Fruit fly (Drosophila melanogaster) whole organism, embryonic: ENCODE data around the gene dod.

ENCODE experiments used
- Abd-B ChIP-seq: fragments of 200-800 bp; sonication (Bioruptor generic); optimal IDR thresholded peaks from 2 replicates; lab custom pipeline; 2018; ENCODE audit warnings: missing biosample characterization, mild to moderate bottlenecking, missing genetic modification characterization, moderate library complexity
- BEAF-32 ChIP-seq: fragments of 200-800 bp; sonication (Bioruptor generic); optimal IDR thresholded peaks from 3 replicates; lab custom pipeline; 2017; ENCODE audit warnings: missing biosample characterization, missing genetic modification characterization, mild to moderate bottlenecking, moderate library complexity, missing genetic modification reagents
- CG14860 ChIP-seq: fragments of 200-800 bp; sonication (Bioruptor generic); IDR thresholded peaks from 3 replicates; pipeline ENCODE4 v1.3.6; 2022; ENCODE audit warnings: missing biosample characterization, missing genetic modification characterization; ENCODE audit not compliant: partially characterized antibody
- CG17385 ChIP-seq: fragments of 200-800 bp; sonication (Bioruptor generic); optimal IDR thresholded peaks from 3 replicates; lab custom pipeline; 2018; ENCODE audit warnings: missing biosample characterization, mild to moderate bottlenecking, missing genetic modification characterization
- CG18262 ChIP-seq: fragments of 200-800 bp; optimal IDR thresholded peaks from 3 replicates; lab custom pipeline; 2019; ENCODE audit warnings: missing biosample characterization, mild to moderate bottlenecking, missing genetic modification characterization, moderate library complexity
- CG18476 ChIP-seq: fragments of 200-800 bp; sonication (Bioruptor generic); optimal IDR thresholded peaks from 2 replicates; lab custom pipeline; 2016; ENCODE audit warnings: missing biosample characterization, mild to moderate bottlenecking, missing genetic modification characterization
- CG2129 ChIP-seq: fragments of 200-800 bp; sonication (Bioruptor generic); IDR thresholded peaks from 2 replicates; pipeline ENCODE4 v1.3.6; 2022; ENCODE audit warnings: missing biosample characterization, missing genetic modification characterization; ENCODE audit not compliant: partially characterized antibody
- CG30020 ChIP-seq: fragments of 200-800 bp; optimal IDR thresholded peaks from 2 replicates; lab custom pipeline; 2019; ENCODE audit warnings: missing biosample characterization, mild to moderate bottlenecking, missing genetic modification characterization, moderate library complexity
- CG3847 ChIP-seq: fragments of 200-800 bp; sonication (Bioruptor generic); IDR thresholded peaks from 2 replicates; pipeline ENCODE4 v1.3.6; 2022; ENCODE audit warnings: missing biosample characterization, missing genetic modification characterization
- CG6683 ChIP-seq: fragments of 200-800 bp; sonication (Bioruptor generic); optimal IDR thresholded peaks from 2 replicates; lab custom pipeline; 2017; ENCODE audit warnings: missing biosample characterization, mild to moderate bottlenecking, missing genetic modification characterization, missing genetic modification reagents
- D ChIP-seq, 2 experiments: fragments of 200-800 bp in 1 of 2; fragments of >200 bp in 1 of 2; sonication (Bioruptor generic) in 1 of 2; optimal IDR thresholded peaks; 2 replicates in 1 of 2; 3 replicates in 1 of 2; lab custom pipeline; 2017; ENCODE audit warnings: mild to moderate bottlenecking in 1 of 2, missing biosample characterization in 1 of 2, missing genetic modification characterization in 1 of 2, missing genetic modification reagents in 1 of 2
- Dref ChIP-seq: fragments of 200-800 bp; sonication (Bioruptor generic); IDR thresholded peaks from 2 replicates; pipeline ENCODE4 v1.3.6; 2022; ENCODE audit warnings: missing biosample characterization, missing genetic modification characterization
- Ets97D ChIP-seq: fragments of 200-800 bp; sonication (Bioruptor generic); optimal IDR thresholded peaks from 3 replicates; lab custom pipeline; 2016; ENCODE audit warnings: missing biosample characterization, missing genetic modification characterization
- HLH4C ChIP-seq: fragments of 200-800 bp; sonication (Bioruptor generic); IDR thresholded peaks from 3 replicates; pipeline ENCODE4 v1.3.6; 2022; ENCODE audit warnings: missing biosample characterization, missing genetic modification characterization; ENCODE audit not compliant: partially characterized antibody
- HLHmδ ChIP-seq: fragments of 200-800 bp; sonication (Bioruptor generic); optimal IDR thresholded peaks from 2 replicates; lab custom pipeline; 2018; ENCODE audit warnings: missing biosample characterization, mild to moderate bottlenecking, missing genetic modification characterization, moderate library complexity
- HmgZ ChIP-seq: fragments of 200-800 bp; sonication (Bioruptor generic); optimal IDR thresholded peaks from 2 replicates; lab custom pipeline; 2018; ENCODE audit warnings: missing biosample characterization, mild to moderate bottlenecking, missing genetic modification characterization
- MBD-R2 ChIP-seq: fragments of 200-800 bp; sonication (Bioruptor generic); IDR thresholded peaks from 2 replicates; pipeline ENCODE4 v1.3.6; 2022; ENCODE audit warnings: missing biosample characterization, missing genetic modification characterization
- Med ChIP-seq: fragments of 200-800 bp; sonication (Bioruptor generic); peaks from one replicate; lab custom pipeline; 2016; ENCODE audit warnings: missing biosample characterization, missing genetic modification characterization, mild to moderate bottlenecking, inconsistent platforms, moderate library complexity
- Mrtf ChIP-seq: fragments of 200-800 bp; sonication (Bioruptor generic); IDR thresholded peaks from 3 replicates; pipeline ENCODE4 v1.3.6; 2022; ENCODE audit warnings: missing biosample characterization, missing genetic modification characterization
- Nf-YB ChIP-seq: fragments of 200-800 bp; sonication (Bioruptor generic); optimal IDR thresholded peaks from 3 replicates; lab custom pipeline; 2019; ENCODE audit warnings: missing biosample characterization, mild to moderate bottlenecking, missing genetic modification characterization, moderate library complexity
- Pdp1 ChIP-seq, 2 experiments: fragments of 200-800 bp; sonication (Bioruptor generic); optimal IDR thresholded peaks; 3 replicates each; lab custom pipeline; 2016; ENCODE audit warnings: missing biosample characterization in 2 of 2, missing genetic modification characterization in 2 of 2, mild to moderate bottlenecking in 1 of 2, moderate library complexity in 1 of 2
- bcd ChIP-seq: fragments of 200-800 bp; sonication (Bioruptor generic); optimal IDR thresholded peaks from 2 replicates; lab custom pipeline; 2017; ENCODE audit warnings: missing biosample characterization, mild to moderate bottlenecking, missing genetic modification characterization
- bsh ChIP-seq, 2 experiments: fragments of 200-800 bp; sonication (Bioruptor generic); optimal IDR thresholded peaks; 2 replicates each; lab custom pipeline; 2017 to 2018; ENCODE audit warnings: mild to moderate bottlenecking in 2 of 2, missing biosample characterization in 2 of 2, missing genetic modification characterization in 2 of 2, moderate library complexity in 1 of 2
- cg ChIP-seq: fragments of 200-800 bp; sonication (Bioruptor generic); optimal IDR thresholded peaks from 3 replicates; lab custom pipeline; 2019; ENCODE audit warnings: missing biosample characterization, mild to moderate bottlenecking, missing genetic modification characterization, moderate library complexity
- chn ChIP-seq: fragments of 200-800 bp; sonication (Bioruptor generic); optimal IDR thresholded peaks from 2 replicates; lab custom pipeline; 2016; ENCODE audit warnings: missing biosample characterization, missing genetic modification characterization
- ci ChIP-seq: fragments of 200-800 bp; sonication (Bioruptor generic); IDR thresholded peaks from 3 replicates; pipeline ENCODE4 v1.3.6; 2022; ENCODE audit warnings: missing biosample characterization, missing genetic modification characterization
- crol ChIP-seq: fragments of 200-800 bp; sonication (Bioruptor generic); IDR thresholded peaks from 2 replicates; pipeline ENCODE4 v1.3.6; 2022; ENCODE audit warnings: missing biosample characterization, missing genetic modification characterization
- dmrt11E ChIP-seq: fragments of 200-800 bp; sonication (Bioruptor generic); optimal IDR thresholded peaks from 3 replicates; lab custom pipeline; 2018; ENCODE audit warnings: missing biosample characterization, mild to moderate bottlenecking, missing genetic modification characterization, moderate library complexity
- dpn ChIP-seq, 2 experiments: fragments of 200-800 bp; sonication (Bioruptor generic); optimal IDR thresholded peaks; 3 replicates each; lab custom pipeline; 2016; ENCODE audit warnings: missing biosample characterization in 2 of 2, missing genetic modification characterization in 2 of 2
- ewg ChIP-seq: fragments of 200-800 bp; sonication (Bioruptor generic); optimal IDR thresholded peaks from 3 replicates; lab custom pipeline; 2017; ENCODE audit warnings: mild to moderate bottlenecking, missing biosample characterization, missing genetic modification reagents, missing genetic modification characterization
- fd102C ChIP-seq: fragments of 200-800 bp; sonication (Bioruptor generic); optimal IDR thresholded peaks from 2 replicates; lab custom pipeline; 2018; ENCODE audit warnings: missing biosample characterization, mild to moderate bottlenecking, missing genetic modification characterization, moderate library complexity
- fd96Cb ChIP-seq: fragments of 200-800 bp; sonication (Bioruptor generic); optimal IDR thresholded peaks from 2 replicates; lab custom pipeline; 2018; ENCODE audit warnings: missing biosample characterization, mild to moderate bottlenecking, missing genetic modification characterization, moderate library complexity
- grau ChIP-seq: fragments of 200-800 bp; optimal IDR thresholded peaks from 3 replicates; lab custom pipeline; 2019; ENCODE audit warnings: missing biosample characterization, mild to moderate bottlenecking, missing genetic modification characterization, moderate library complexity
- insv ChIP-seq, 2 experiments: fragments of 200-800 bp; sonication (Bioruptor generic); optimal IDR thresholded peaks; 3 replicates each; lab custom pipeline; 2016 to 2018; ENCODE audit warnings: missing biosample characterization in 2 of 2, missing genetic modification characterization in 2 of 2
- kay ChIP-seq: fragments of 200-800 bp; sonication (Bioruptor generic); optimal IDR thresholded peaks from 2 replicates; lab custom pipeline; 2016; ENCODE audit warnings: missing biosample characterization, missing genetic modification characterization
- nerfin-1 ChIP-seq: fragments of 200-800 bp; sonication (Bioruptor generic); optimal IDR thresholded peaks from 3 replicates; lab custom pipeline; 2019; ENCODE audit warnings: missing biosample characterization, mild to moderate bottlenecking, missing genetic modification characterization, moderate library complexity
- onecut ChIP-seq: fragments of 200-800 bp; sonication (Bioruptor generic); IDR thresholded peaks from 2 replicates; pipeline ENCODE4 v1.3.6; 2022; ENCODE audit warnings: missing biosample characterization, missing genetic modification characterization
- pan ChIP-seq, 4 experiments: fragments of >200 bp in 3 of 4; fragments of 200-800 bp in 1 of 4; sonication (Bioruptor generic) in 1 of 4; optimal IDR thresholded peaks in 3 of 4; IDR thresholded peaks in 1 of 4; 2 replicates each; pipeline versions ENCODE4 v1.3.6 to Lab custom; 2017 to 2022; ENCODE audit warnings: missing biosample characterization in 2 of 4, missing genetic modification characterization in 2 of 4, mixed read lengths in 1 of 4
- pnt ChIP-seq: fragments of 200-800 bp; sonication (Bioruptor generic); optimal IDR thresholded peaks from 3 replicates; lab custom pipeline; 2016; ENCODE audit warnings: missing biosample characterization, missing genetic modification characterization
- rib ChIP-seq: fragments of 200-800 bp; sonication (Bioruptor generic); IDR thresholded peaks from 2 replicates; pipeline ENCODE4 v1.3.6; 2022; ENCODE audit warnings: missing biosample characterization, missing genetic modification characterization
- ssp ChIP-seq: fragments of 200-800 bp; sonication (Bioruptor generic); IDR thresholded peaks from 2 replicates; pipeline ENCODE4 v1.3.6; 2022; ENCODE audit warnings: missing biosample characterization, missing genetic modification characterization
- tna ChIP-seq: fragments of 200-800 bp; sonication (Bioruptor generic); IDR thresholded peaks from 2 replicates; pipeline ENCODE4 v1.3.6; 2022; ENCODE audit warnings: missing biosample characterization, missing genetic modification characterization; ENCODE audit not compliant: partially characterized antibody
- twi ChIP-seq: fragments of 200-800 bp; optimal IDR thresholded peaks from 2 replicates; lab custom pipeline; 2019; ENCODE audit warnings: missing biosample characterization, mild to moderate bottlenecking, missing genetic modification characterization, moderate library complexity
- wor ChIP-seq: fragments of 200-800 bp; sonication (Bioruptor generic); IDR thresholded peaks from 2 replicates; pipeline ENCODE4 v1.3.6; 2022; ENCODE audit warnings: missing biosample characterization, missing genetic modification characterization

The dod gene

DNA sequence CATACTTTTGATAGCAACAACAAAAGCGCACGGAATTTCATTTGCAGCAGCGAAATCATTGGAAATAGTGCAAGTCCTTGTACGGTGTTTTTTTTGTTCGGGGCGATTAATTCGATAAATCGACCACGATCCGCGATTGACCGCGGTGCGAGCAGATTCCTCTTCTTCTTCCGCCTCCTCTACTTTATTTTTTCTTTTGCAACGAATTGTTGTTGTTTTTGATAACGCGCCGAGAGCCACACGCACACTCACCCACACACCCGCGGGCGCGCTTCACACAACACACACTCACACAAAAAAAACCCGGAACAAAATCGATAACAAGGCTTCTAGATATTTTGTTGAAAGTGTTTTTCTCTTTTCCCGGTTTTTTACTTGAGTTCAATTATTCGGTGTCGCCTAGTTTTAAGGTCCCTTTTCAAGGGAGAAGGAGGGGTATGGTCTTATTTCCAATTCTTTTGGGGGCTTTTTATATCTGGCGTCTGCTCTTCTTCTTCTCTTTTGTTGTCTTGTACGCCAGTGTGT, 21.9 kb upstream of the dod start (continued):
- TF ChIP-seq Dref (GFP tag; lab: Robert Waterston, UW) = peak; percentile 45
- TF ChIP-seq CG17385 (GFP tag; lab: Kevin White, UChicago) = peak; percentile 82
- TF ChIP-seq cg (GFP tag; lab: Kevin White, UChicago) = peak; percentile 70
- TF ChIP-seq onecut (GFP tag; lab: Robert Waterston, UW) = peak; percentile 81
- TF ChIP-seq crol (GFP tag; lab: Robert Waterston, UW) = 0 out of 2 replicates have a peak, but pooled peaks have one; percentile 12

DNA sequence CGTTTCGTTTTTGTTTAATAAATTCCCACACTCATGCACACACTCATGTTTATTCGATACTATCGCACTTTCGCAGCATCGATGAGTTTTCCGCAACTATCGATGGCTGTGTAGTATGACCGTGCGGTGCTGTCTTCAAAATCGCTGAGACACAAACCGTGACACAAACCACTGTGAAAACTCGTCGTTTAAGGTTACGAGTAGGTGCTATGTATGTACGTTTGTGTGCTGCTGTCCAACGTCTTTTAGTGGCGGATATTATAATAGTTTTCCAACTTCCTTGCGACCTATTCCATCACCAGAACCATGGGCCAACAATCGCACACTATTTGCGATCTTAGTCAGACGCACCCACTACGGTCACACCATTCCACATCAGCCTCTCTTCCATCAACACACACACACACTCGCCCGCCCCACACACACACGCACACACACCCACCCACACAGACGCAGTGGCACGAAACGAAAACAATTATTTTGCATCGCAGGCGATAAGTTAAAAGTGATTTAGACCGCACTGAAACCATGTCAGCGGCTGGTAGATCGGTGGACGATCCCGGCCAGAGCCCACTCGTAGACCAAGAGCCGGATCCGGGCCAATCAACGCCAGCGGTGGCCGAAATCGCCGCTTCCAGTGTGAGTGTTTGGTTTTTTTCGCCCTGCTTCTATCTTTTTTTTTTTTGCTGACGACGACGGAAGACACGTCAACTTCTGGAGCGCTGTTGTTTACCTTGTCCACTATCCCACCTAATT, 21.0 kb upstream of the dod start, which contains the start of the genes Dd and CG1486:
TSS of gene Dd (minus strand) at position 77 of the 756 bp plus-strand sequence.
TSS of gene CG1486 (plus strand) at position 114 of the 756 bp plus-strand sequence.
- TF ChIP-seq CG18476 = no peak
- TF ChIP-seq HLHmδ = peak; percentile 23
- peak; percentile 55 for TF ChIP-seq kay (GFP tag; lab: Kevin White, UChicago)
- TF ChIP-seq chn (GFP tag; lab: Kevin White, UChicago) = peak; percentile 37
- peak in 1 of 2 experiments; percentile 1 for TF ChIP-seq dpn (GFP tag; optimal IDR thresholded peaks at IDR 0.05; lab: Kevin White, UChicago)
- peak; percentile 30 for TF ChIP-seq ewg (GFP tag; lab: Kevin White, UChicago)
- peak; percentile 98 for TF ChIP-seq BEAF-32 (GFP tag; lab: Kevin White, UChicago)
- no peak for TF ChIP-seq wor (GFP tag; lab: Robert Waterston, UW)
- no peak for TF ChIP-seq fd102C (GFP tag; lab: Kevin White, UChicago)
- TF ChIP-seq pan (optimal IDR thresholded peaks at IDR 0.05; lab: Kevin White, UChicago) = no peak
- peak in 1 of 2 experiments; percentile 21 for TF ChIP-seq pan (GFP tag; optimal IDR thresholded peaks at IDR 0.05 in 1 of 2, IDR thresholded peaks at IDR 0.05 in 1 of 2)
- TF ChIP-seq pnt (GFP tag; lab: Kevin White, UChicago) = peak; percentile 9
- peak; percentile 37 for TF ChIP-seq HmgZ
- TF ChIP-seq D (optimal IDR thresholded peaks at IDR 0.05; lab: Kevin White, UChicago) = peak; percentile 32
- no peak for TF ChIP-seq D (GFP tag; optimal IDR thresholded peaks at IDR 0.05; lab: Kevin White, UChicago)
- TF ChIP-seq fd96Cb (tag; lab: Kevin White, UChicago) = no peak
- TF ChIP-seq ci (GFP tag; lab: Robert Waterston, UW) = no peak; the same call in 2 of the 3 replicates
- peak; percentile 82 for TF ChIP-seq nerfin-1 (tag; lab: Kevin White, UChicago)
- TF ChIP-seq Nf-YB = no peak
- peak; percentile 90 for TF ChIP-seq HLH4C (GFP tag; lab: Robert Waterston, UW)
- TF ChIP-seq Abd-B (GFP tag; lab: Kevin White, UChicago) = peak; percentile 26
- TF ChIP-seq insv (GFP tag; optimal IDR thresholded peaks at IDR 0.05; lab: Kevin White, UChicago) = peak in 1 of 2 experiments; percentile 2
- TF ChIP-seq CG6683 = no peak
- TF ChIP-seq bcd (GFP tag; lab: Kevin White, UChicago) = no peak
- no peak for TF ChIP-seq Mrtf (GFP tag; lab: Robert Waterston, UW)
- TF ChIP-seq rib (GFP tag; lab: Robert Waterston, UW) = no peak
- peak; percentile 73 for TF ChIP-seq tna (GFP tag; lab: Robert Waterston, UW)
- TF ChIP-seq bsh (GFP tag; optimal IDR thresholded peaks at IDR 0.05; lab: Kevin White, UChicago) = peak in 1 of 2 experiments; percentile 59
- TF ChIP-seq CG18262 (tag; lab: Kevin White, UChicago) = no peak
- peak; percentile 48; the same call in 1 of the 2 replicates for TF ChIP-seq MBD-R2
- TF ChIP-seq Pdp1 (GFP tag; optimal IDR thresholded peaks at IDR 0.05; lab: Kevin White, UChicago) = peak in 1 of 2 experiments; percentile 73
- TF ChIP-seq CG2129 (GFP tag; lab: Robert Waterston, UW) = peak; percentile 76
- TF ChIP-seq Ets97D (GFP tag; lab: Kevin White, UChicago) = peak; percentile 81
- peak; percentile 42; the same call in 1 of the 2 replicates for TF ChIP-seq CG3847 (GFP tag; lab: Robert Waterston, UW)
- peak; percentile 86 for TF ChIP-seq Med (GFP tag; lab: Kevin White, UChicago)
- 0 out of 2 replicates have a peak, but pooled peaks have one; percentile 35 for TF ChIP-seq ssp (GFP tag; lab: Robert Waterston, UW)
- peak; percentile 19 for TF ChIP-seq twi (tag; lab: Kevin White, UChicago)
- TF ChIP-seq grau (tag; lab: Kevin White, UChicago) = peak; percentile 29
- TF ChIP-seq CG30020 (tag; lab: Kevin White, UChicago) = peak; percentile 42
- TF ChIP-seq dmrt11E (tag; lab: Kevin White, UChicago) = peak; percentile 9
- TF ChIP-seq CG14860 (GFP tag; lab: Robert Waterston, UW) = peak; percentile 87
